Worm (Caenorhabditis elegans) whole organism, L4 larva: ENCODE data around the gene C18D11.1.

ENCODE experiments used
- dmd-9 ChIP-seq: fragments of 200-800 bp; sonication (Bioruptor generic); IDR thresholded peaks from 2 replicates; pipeline ENCODE4 v1.3.6; 2022; ENCODE audit warnings: missing genetic modification reagents, missing genetic modification characterization, missing compliant biosample characterization
- nhr-25 ChIP-seq: sonication (generic microtip); optimal IDR thresholded peaks from 2 replicates; lab custom pipeline; 2017; ENCODE audit warnings: missing genetic modification characterization, mild to moderate bottlenecking, missing compliant biosample characterization, antibody characterized with exemption, moderate library complexity, borderline replicate concordance; ENCODE audit not compliant: insufficient read depth

- TF ChIP-seq nhr-25 (tag; lab: Kevin White, UChicago) (peak; percentile 78), dmd-9 (GFP tag; lab: Robert Waterston, UW) (no peak)
These were observed 1.7 kb upstream of the C18D11.1 start for ce11 chrIII:11814653-11815052.
